Worm (Caenorhabditis elegans): ENCODE measurements around the gene coq-6.

The coq-6 gene

ce11 chrV:9327691-9328090 is 8.9 kb upstream of the coq-6 start (continued):
- peak; percentile 48 for TF ChIP-seq blmp-1 (tag; optimal IDR thresholded peaks at IDR 0.05; ENCODE audit: insufficient read depth)
- no peak for TF ChIP-seq mdl-1 (tag; optimal IDR thresholded peaks at IDR 0.05)
- TF ChIP-seq ztf-11 (tag; optimal IDR thresholded peaks at IDR 0.05) = no peak
- TF ChIP-seq mbf-1 (tag; optimal IDR thresholded peaks at IDR 0.05) = no peak
- no peak for TF ChIP-seq mab-5 (tag; optimal IDR thresholded peaks at IDR 0.05)
- no peak for TF ChIP-seq nhr-12 (tag; optimal IDR thresholded peaks at IDR 0.05)
- no peak for TF ChIP-seq C34F6.9 (tag; optimal IDR thresholded peaks at IDR 0.05)
- TF ChIP-seq nhr-10 (tag; optimal IDR thresholded peaks at IDR 0.05) = no peak
- no peak for TF ChIP-seq alr-1 (tag; optimal IDR thresholded peaks at IDR 0.05)
- TF ChIP-seq nhr-21 (tag; optimal IDR thresholded peaks at IDR 0.05) = peak; percentile 63

ce11 chrV:9328670-9329069 is 7.9 kb upstream of the coq-6 start, which contains the start of gene K07B1.4:
K07B1.4 (plus strand) TSS chrV:9328970.
- TF ChIP-seq gmeb-1 (tag; optimal IDR thresholded peaks at IDR 0.05) = no peak

ce11 chrV:9329245-9329979 is 7.2 kb upstream of the coq-6 start:
- TF ChIP-seq egl-27 (tag; optimal IDR thresholded peaks at IDR 0.05) (no peak), F13H6.1 (tag; optimal IDR thresholded peaks at IDR 0.05) (no peak), R02D3.7 (tag; optimal IDR thresholded peaks at IDR 0.05) (no peak), sem-4 (tag; optimal IDR thresholded peaks at IDR 0.05) (no peak), elt-1 (tag; optimal IDR thresholded peaks at IDR 0.05) (no peak), ztf-1 (GFP tag; conservative IDR thresholded peaks at IDR 0.05) (no peak), C34F6.9 (tag; optimal IDR thresholded peaks at IDR 0.05) (no peak), sma-3 (GFP tag; optimal IDR thresholded peaks at IDR 0.05) (no peak), unc-55 (GFP tag; optimal IDR thresholded peaks at IDR 0.05) (no peak), zag-1 (tag; optimal IDR thresholded peaks at IDR 0.05) (no peak), skn-1 (tag; optimal IDR thresholded peaks at IDR 0.05) (no peak), ceh-16 (tag; optimal IDR thresholded peaks at IDR 0.05) (no peak)

ce11 chrV:9332611-9333315 is 3.8 kb upstream of the coq-6 start:
- TF ChIP-seq F13H6.1 (tag; optimal IDR thresholded peaks at IDR 0.05) (peak; percentile 48), nhr-129 (tag; optimal IDR thresholded peaks at IDR 0.05) (peak; percentile 7), nhr-77 (tag; optimal IDR thresholded peaks at IDR 0.05) (no peak)

ce11 chrV:9333316-9334048 is 3.1 kb upstream of the coq-6 start, which contains the start of gene acl-14:
acl-14 (minus strand) TSS chrV:9333631.
- TF ChIP-seq unc-55 (GFP tag; optimal IDR thresholded peaks at IDR 0.05) (peak; percentile 8), peb-1 (tag; optimal IDR thresholded peaks at IDR 0.05) (no peak), nhr-25 (tag; optimal IDR thresholded peaks at IDR 0.05) (peak; percentile 59), sma-9 (GFP tag; optimal IDR thresholded peaks at IDR 0.05) (peak; percentile 18), sma-9 (tag; optimal IDR thresholded peaks at IDR 0.05) (no peak), gmeb-1 (tag; optimal IDR thresholded peaks at IDR 0.05) (peak; percentile 31)

ce11 chrV:9334216-9334615 is 2.3 kb upstream of the coq-6 start, which contains the start of gene ucp-4:
ucp-4 (plus strand) TSS chrV:9334298.
- TF ChIP-seq lin-39 (tag; optimal IDR thresholded peaks at IDR 0.05) (no peak), C34F6.9 (tag; optimal IDR thresholded peaks at IDR 0.05) (peak; percentile 37)
